Worm (Caenorhabditis elegans) whole organism, L2 larva: ENCODE results near the gene F14D2.14.

Source experiments
- C34F6.9 ChIP-seq: fragments of 150-350 bp; optimal IDR thresholded peaks from 2 replicates; lab custom pipeline; 2014; ENCODE audit warnings: missing biosample characterization, missing genetic modification characterization
- F13H6.1 ChIP-seq: sonication (generic microtip); optimal IDR thresholded peaks from 2 replicates; lab custom pipeline; 2016; ENCODE audit warnings: missing genetic modification characterization, missing compliant biosample characterization
- ZK546.5 ChIP-seq: sonication (generic microtip); optimal IDR thresholded peaks from 2 replicates; lab custom pipeline; 2017; ENCODE audit warnings: missing biosample characterization, missing genetic modification characterization
- alr-1 ChIP-seq: fragments of 150-350 bp; optimal IDR thresholded peaks from 2 replicates; lab custom pipeline; 2014; ENCODE audit warnings: missing biosample characterization, missing genetic modification characterization
- aly-2 ChIP-seq: fragments of 150-350 bp; optimal IDR thresholded peaks from 2 replicates; lab custom pipeline; 2014; ENCODE audit warnings: missing biosample characterization, missing genetic modification characterization
- ama-1 ChIP-seq: fragments of 150-350 bp; optimal IDR thresholded peaks from 2 replicates; lab custom pipeline; 2018; ENCODE audit warnings: inconsistent platforms
- ceh-16 ChIP-seq: fragments of 150-350 bp; optimal IDR thresholded peaks from 2 replicates; lab custom pipeline; 2014; ENCODE audit warnings: missing biosample characterization, missing genetic modification characterization
- ceh-82 ChIP-seq: fragments of 150-350 bp; optimal IDR thresholded peaks from 2 replicates; lab custom pipeline; 2014; ENCODE audit warnings: missing biosample characterization, missing genetic modification characterization
- crh-2 ChIP-seq: sonication (generic microtip); optimal IDR thresholded peaks from 2 replicates; lab custom pipeline; 2017; ENCODE audit warnings: missing biosample characterization, missing genetic modification characterization
- dmd-4 ChIP-seq: sonication (generic microtip); optimal IDR thresholded peaks from 2 replicates; lab custom pipeline; 2017; ENCODE audit warnings: missing biosample characterization, missing genetic modification characterization
- elt-1 ChIP-seq: fragments of 150-350 bp; optimal IDR thresholded peaks from 2 replicates; lab custom pipeline; 2014; ENCODE audit warnings: missing biosample characterization, missing genetic modification characterization
- fos-1 ChIP-seq: fragments of 150-350 bp; optimal IDR thresholded peaks from 2 replicates; lab custom pipeline; 2014; ENCODE audit warnings: missing biosample characterization, missing genetic modification characterization
- gmeb-1 ChIP-seq: fragments of 150-350 bp; optimal IDR thresholded peaks from 2 replicates; lab custom pipeline; 2014; ENCODE audit warnings: missing biosample characterization, missing genetic modification characterization
- lin-11 ChIP-seq: fragments of 150-350 bp; sonication (generic microtip); optimal IDR thresholded peaks from 2 replicates; lab custom pipeline; 2014; ENCODE audit warnings: missing biosample characterization, missing genetic modification characterization, inconsistent platforms, mixed read lengths
- lin-39 ChIP-seq: fragments of 150-350 bp; optimal IDR thresholded peaks from 2 replicates; lab custom pipeline; 2014; ENCODE audit warnings: missing biosample characterization, missing genetic modification reagents, missing genetic modification characterization
- lsy-2 ChIP-seq, 2 experiments: fragments of 150-350 bp in 1 of 2; sonication (generic microtip) in 1 of 2; optimal IDR thresholded peaks; 2 replicates each; lab custom pipeline; 2014 to 2017; ENCODE audit warnings: missing biosample characterization in 2 of 2, missing genetic modification characterization in 2 of 2
- mab-5 ChIP-seq: fragments of 150-350 bp; optimal IDR thresholded peaks from 2 replicates; lab custom pipeline; 2014; ENCODE audit warnings: missing biosample characterization, missing genetic modification characterization
- mbf-1 ChIP-seq: sonication (generic microtip); optimal IDR thresholded peaks from 2 replicates; lab custom pipeline; 2017; ENCODE audit warnings: missing biosample characterization, missing genetic modification characterization
- mdl-1 ChIP-seq, 2 experiments: fragments of 150-350 bp in 1 of 2; sonication (generic microtip) in 1 of 2; optimal IDR thresholded peaks; 2 replicates each; lab custom pipeline; 2017; ENCODE audit warnings: missing biosample characterization in 2 of 2, missing genetic modification characterization in 2 of 2
- nhr-10 ChIP-seq: sonication (generic microtip); optimal IDR thresholded peaks from 2 replicates; lab custom pipeline; 2017; ENCODE audit warnings: missing biosample characterization, missing genetic modification characterization
- nhr-12 ChIP-seq: fragments of 150-350 bp; optimal IDR thresholded peaks from 2 replicates; lab custom pipeline; 2014; ENCODE audit warnings: missing biosample characterization, missing genetic modification characterization
- nhr-21 ChIP-seq: fragments of 150-350 bp; optimal IDR thresholded peaks from 2 replicates; lab custom pipeline; 2014; ENCODE audit warnings: missing biosample characterization, missing genetic modification characterization
- nhr-23 ChIP-seq: fragments of 150-350 bp; optimal IDR thresholded peaks from 2 replicates; lab custom pipeline; 2014; ENCODE audit warnings: missing biosample characterization, missing genetic modification reagents, missing genetic modification characterization
- nhr-237 ChIP-seq: fragments of 150-350 bp; optimal IDR thresholded peaks from 2 replicates; lab custom pipeline; 2014; ENCODE audit warnings: missing biosample characterization, missing genetic modification characterization
- nhr-77 ChIP-seq: fragments of 150-350 bp; optimal IDR thresholded peaks from 2 replicates; lab custom pipeline; 2014; ENCODE audit warnings: missing biosample characterization, missing genetic modification characterization
- peb-1 ChIP-seq: fragments of 150-350 bp; optimal IDR thresholded peaks from 2 replicates; lab custom pipeline; 2014; ENCODE audit warnings: missing biosample characterization, missing genetic modification characterization
- sem-4 ChIP-seq: fragments of 150-350 bp; optimal IDR thresholded peaks from 2 replicates; lab custom pipeline; 2014; ENCODE audit warnings: missing biosample characterization, missing genetic modification reagents, missing genetic modification characterization
- sma-3 ChIP-seq: sonication (generic microtip); optimal IDR thresholded peaks from 2 replicates; lab custom pipeline; 2016; ENCODE audit warnings: missing genetic modification reagents, missing genetic modification characterization, missing compliant biosample characterization
- sma-9 ChIP-seq, 2 experiments: fragments of 150-350 bp in 1 of 2; sonication (generic microtip) in 1 of 2; optimal IDR thresholded peaks; 2 replicates each; lab custom pipeline; 2014 to 2016; ENCODE audit warnings: missing genetic modification characterization in 2 of 2, mild to moderate bottlenecking in 1 of 2, missing biosample characterization in 1 of 2, missing compliant biosample characterization in 1 of 2, missing genetic modification reagents in 1 of 2, moderate library complexity in 1 of 2
- snpc-4 ChIP-seq: fragments of 150-350 bp; optimal IDR thresholded peaks from 2 replicates; lab custom pipeline; 2014; ENCODE audit warnings: missing biosample characterization, missing genetic modification characterization
- unc-39 ChIP-seq: fragments of 150-350 bp; optimal IDR thresholded peaks from 2 replicates; lab custom pipeline; 2014; ENCODE audit warnings: missing biosample characterization, missing genetic modification characterization
- unc-55 ChIP-seq: fragments of 150-350 bp; sonication (generic microtip); optimal IDR thresholded peaks from 3 replicates; lab custom pipeline; 2014; ENCODE audit warnings: missing biosample characterization, missing genetic modification reagents, missing genetic modification characterization
- unc-62 ChIP-seq: fragments of 150-350 bp; optimal IDR thresholded peaks from 2 replicates; lab custom pipeline; 2014; ENCODE audit warnings: missing biosample characterization, missing genetic modification reagents, missing genetic modification characterization
- ztf-1 ChIP-seq: fragments of 200-800 bp; sonication (Bioruptor generic); conservative IDR thresholded peaks from 2 replicates; pipeline ENCODE4 v1.3.6; 2022; ENCODE audit warnings: missing genetic modification characterization, missing compliant biosample characterization
- ztf-11 ChIP-seq: sonication (generic microtip); optimal IDR thresholded peaks from 2 replicates; lab custom pipeline; 2017; ENCODE audit warnings: missing biosample characterization, missing genetic modification characterization
- ztf-4 ChIP-seq: fragments of 150-350 bp; optimal IDR thresholded peaks from 2 replicates; lab custom pipeline; 2014; ENCODE audit warnings: missing biosample characterization, missing genetic modification characterization

Gene F14D2.14

DNA sequence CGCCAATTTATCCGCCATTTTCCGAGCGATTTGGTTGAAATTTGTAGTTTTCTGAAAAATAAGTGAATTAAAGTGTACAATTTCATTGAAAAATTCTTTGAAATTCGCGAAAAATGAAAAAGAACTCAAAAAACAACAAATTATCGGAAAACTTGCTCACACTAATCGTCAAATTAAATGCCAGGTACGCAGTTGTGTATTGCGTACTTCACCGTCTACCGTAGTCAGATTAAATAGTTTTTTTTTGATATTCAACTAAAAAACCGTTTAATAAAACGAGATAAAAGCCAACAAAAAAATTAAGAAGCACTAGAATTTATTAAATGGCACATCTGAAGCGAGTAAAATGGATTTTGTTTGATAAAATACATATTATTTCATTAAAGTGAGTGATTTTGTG, 2.9 kb downstream of the F14D2.14 start, which contains the start of gene bath-28:
bath-28 (minus strand) TSS at position 51 of the 400 bp plus-strand sequence.
- TF ChIP-seq unc-39 (tag; lab: Kevin White, UChicago) (no peak), ZK546.5 (tag; lab: Kevin White, UChicago) (no peak), lsy-2 (tag; optimal IDR thresholded peaks at IDR 0.05; lab: Kevin White, UChicago) (no peak)

ce11 chrII:3343714-3344113, 4.1 kb downstream of the F14D2.14 start, which contains the start of gene F14D2.15:
F14D2.15 (minus strand) TSS chrII:3343814.
- TF ChIP-seq ceh-82 (tag; lab: Kevin White, UChicago) (no peak), nhr-21 (no peak), unc-39 (tag; lab: Kevin White, UChicago) (no peak), gmeb-1 (tag; lab: Kevin White, UChicago) (no peak), mbf-1 (tag; lab: Kevin White, UChicago) (no peak), snpc-4 (tag; lab: Kevin White, UChicago) (no peak), sma-9 (GFP tag; optimal IDR thresholded peaks at IDR 0.05; lab: Kevin White, UChicago) (no peak), sma-9 (tag; optimal IDR thresholded peaks at IDR 0.05; lab: Kevin White, UChicago) (no peak)

ce11 chrII:3341989-3342388, 5.8 kb downstream of the F14D2.14 start, which contains the start of gene F14D2.11:
F14D2.11 (minus strand) TSS chrII:3342089.
- TF ChIP-seq F13H6.1 (tag; lab: Kevin White, UChicago) (no peak), ztf-11 (tag; lab: Kevin White, UChicago) (no peak), nhr-77 (tag; lab: Kevin White, UChicago) (no peak), ztf-1 (GFP tag; lab: Robert Waterston, UW) (no peak), alr-1 (tag; lab: Kevin White, UChicago) (no peak), unc-39 (tag; lab: Kevin White, UChicago) (no peak), nhr-12 (tag; lab: Kevin White, UChicago) (no peak)

- no peak for TF ChIP-seq ama-1 (lab: Kevin White, UChicago)
- no peak for TF ChIP-seq nhr-23 (tag; lab: Kevin White, UChicago)
- TF ChIP-seq lin-39 (tag; lab: Kevin White, UChicago), result no peak
- TF ChIP-seq mdl-1 (tag; optimal IDR thresholded peaks at IDR 0.05; lab: Kevin White, UChicago), result no peak
- TF ChIP-seq unc-55 (GFP tag; lab: Kevin White, UChicago), result no peak
- TF ChIP-seq ceh-16, result no peak
- no peak for TF ChIP-seq fos-1 (tag; lab: Kevin White, UChicago)
- TF ChIP-seq nhr-237 (tag; lab: Kevin White, UChicago), result no peak
- TF ChIP-seq ztf-4 (tag; lab: Kevin White, UChicago), result no peak
- no peak for TF ChIP-seq C34F6.9 (tag; lab: Kevin White, UChicago)
- TF ChIP-seq sma-9 (GFP tag; optimal IDR thresholded peaks at IDR 0.05; lab: Kevin White, UChicago), result no peak
- no peak for TF ChIP-seq sma-9 (tag; optimal IDR thresholded peaks at IDR 0.05; lab: Kevin White, UChicago)
- TF ChIP-seq alr-1 (tag; lab: Kevin White, UChicago), result no peak
These were observed 7.0 kb downstream of the F14D2.14 start for ce11 chrII:3340818-3341217.

- no peak for TF ChIP-seq aly-2 (tag; lab: Kevin White, UChicago)
- no peak for TF ChIP-seq nhr-21
- no peak for TF ChIP-seq nhr-10 (tag; lab: Kevin White, UChicago)
- TF ChIP-seq unc-62 (GFP tag; lab: Kevin White, UChicago), result no peak
- no peak for TF ChIP-seq sem-4 (tag; lab: Kevin White, UChicago)
- TF ChIP-seq sma-9 (GFP tag; optimal IDR thresholded peaks at IDR 0.05; lab: Kevin White, UChicago), result no peak
- no peak for TF ChIP-seq sma-9 (tag; optimal IDR thresholded peaks at IDR 0.05; lab: Kevin White, UChicago)
- TF ChIP-seq dmd-4, result no peak
- no peak for TF ChIP-seq mdl-1 (tag; optimal IDR thresholded peaks at IDR 0.05; lab: Kevin White, UChicago)
- TF ChIP-seq sma-3 (GFP tag; lab: Kevin White, UChicago), result no peak
- TF ChIP-seq F13H6.1 (tag; lab: Kevin White, UChicago), result no peak
- TF ChIP-seq mbf-1 (tag; lab: Kevin White, UChicago), result no peak
- no peak for TF ChIP-seq unc-55 (GFP tag; lab: Kevin White, UChicago)
- no peak for TF ChIP-seq ceh-82 (tag; lab: Kevin White, UChicago)
These were observed 7.5 kb downstream of the F14D2.14 start, which contains the start of gene F14D2.5 for ce11 chrII:3340251-3340650. F14D2.5 (plus strand) TSS chrII:3340551.

DNA sequence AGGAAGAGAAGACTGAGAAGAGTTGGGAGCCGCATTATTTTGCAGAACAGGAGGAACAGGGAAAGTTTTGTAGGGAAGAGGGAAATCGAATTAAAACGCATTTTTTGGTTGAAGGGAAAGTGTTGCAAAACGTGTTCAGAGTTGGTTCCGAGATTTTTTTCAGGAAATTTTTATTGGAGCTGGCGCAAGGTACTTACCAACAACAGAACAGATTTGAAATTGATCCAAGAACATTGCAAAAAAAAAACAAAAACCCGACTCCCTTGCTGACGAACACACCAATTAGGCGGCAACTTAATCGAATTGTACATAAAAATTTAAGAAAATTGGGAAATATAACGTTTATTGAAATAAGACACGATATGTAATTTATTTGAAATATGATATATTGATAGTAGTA, 9.2 kb downstream of the F14D2.14 start, which contains the start of gene F14D2.7:
F14D2.7 (minus strand) TSS at position 101 of the 400 bp plus-strand sequence.
- TF ChIP-seq elt-1 (tag; lab: Kevin White, UChicago) (no peak), nhr-77 (tag; lab: Kevin White, UChicago) (no peak), unc-62 (GFP tag; lab: Kevin White, UChicago) (no peak), sma-9 (GFP tag; optimal IDR thresholded peaks at IDR 0.05; lab: Kevin White, UChicago) (no peak), sma-9 (tag; optimal IDR thresholded peaks at IDR 0.05; lab: Kevin White, UChicago) (no peak), lin-11 (tag; lab: Kevin White, UChicago) (no peak), peb-1 (tag; lab: Kevin White, UChicago) (no peak), mab-5 (tag; lab: Kevin White, UChicago) (no peak), nhr-10 (tag; lab: Kevin White, UChicago) (no peak), unc-39 (tag; lab: Kevin White, UChicago) (no peak), crh-2 (no peak), alr-1 (tag; lab: Kevin White, UChicago) (no peak), ceh-82 (tag; lab: Kevin White, UChicago) (no peak)
